Fruit fly (Drosophila melanogaster) whole organism, embryonic: ENCODE results near the gene ry.

ENCODE experiments used
- CG10267 ChIP-seq: fragments of 200-800 bp; sonication (Bioruptor generic); optimal IDR thresholded peaks from 2 replicates; lab custom pipeline; 2018; ENCODE audit warnings: missing biosample characterization, mild to moderate bottlenecking, missing genetic modification characterization, moderate library complexity
- CG11398 ChIP-seq: fragments of 200-800 bp; sonication (Bioruptor generic); optimal IDR thresholded peaks from 2 replicates; lab custom pipeline; 2016; ENCODE audit warnings: missing biosample characterization, missing genetic modification characterization
- CG12104 ChIP-seq: fragments of 200-800 bp; sonication (Bioruptor generic); optimal IDR thresholded peaks from 3 replicates; lab custom pipeline; 2016; ENCODE audit warnings: missing biosample characterization, missing genetic modification characterization
- CG14014 ChIP-seq: fragments of 200-800 bp; sonication (Bioruptor generic); IDR thresholded peaks from 2 replicates; pipeline ENCODE4 v1.3.6; 2022; ENCODE audit warnings: missing biosample characterization, missing genetic modification characterization
- CG14667 ChIP-seq: fragments of 200-800 bp; sonication (Bioruptor generic); IDR thresholded peaks from 2 replicates; pipeline ENCODE4 v1.3.6; 2022; ENCODE audit warnings: missing biosample characterization, missing genetic modification characterization
- CG15073 ChIP-seq: fragments of 200-800 bp; sonication (Bioruptor generic); optimal IDR thresholded peaks from 2 replicates; lab custom pipeline; 2016; ENCODE audit warnings: missing biosample characterization, missing genetic modification characterization
- CG1603 ChIP-seq: fragments of 200-800 bp; sonication (Bioruptor generic); optimal IDR thresholded peaks from 2 replicates; lab custom pipeline; 2019; ENCODE audit warnings: missing biosample characterization, mild to moderate bottlenecking, missing genetic modification characterization, moderate library complexity
- CG1647 ChIP-seq: fragments of 200-800 bp; sonication (Bioruptor generic); optimal IDR thresholded peaks from 3 replicates; lab custom pipeline; 2016; ENCODE audit warnings: missing biosample characterization, missing genetic modification characterization
- CG1832 ChIP-seq: fragments of 200-800 bp; sonication (Bioruptor generic); optimal IDR thresholded peaks from 2 replicates; lab custom pipeline; 2017; ENCODE audit warnings: missing biosample characterization, mild to moderate bottlenecking, missing genetic modification characterization, inconsistent platforms
- CG3281 ChIP-seq: fragments of 200-800 bp; sonication (Bioruptor generic); optimal IDR thresholded peaks from 3 replicates; lab custom pipeline; 2017; ENCODE audit warnings: missing biosample characterization, mild to moderate bottlenecking, missing genetic modification characterization
- CG3726 ChIP-seq: fragments of 200-800 bp; sonication (Bioruptor generic); IDR thresholded peaks from 3 replicates; pipeline ENCODE4, ENCODE4 v1.3.6; 2022; ENCODE audit warnings: missing biosample characterization, missing genetic modification characterization
- CG42726 ChIP-seq: fragments of 200-800 bp; sonication (Bioruptor generic); IDR thresholded peaks from 2 replicates; pipeline ENCODE4 v1.3.6; 2022; ENCODE audit warnings: missing biosample characterization, missing genetic modification characterization; ENCODE audit not compliant: partially characterized antibody
- CG4404 ChIP-seq: fragments of 200-800 bp; sonication (Bioruptor generic); IDR thresholded peaks from 2 replicates; pipeline ENCODE4 v1.3.6; 2022; ENCODE audit warnings: missing biosample characterization, missing genetic modification characterization
- CG4424 ChIP-seq: fragments of 200-800 bp; sonication (Bioruptor generic); optimal IDR thresholded peaks from 3 replicates; lab custom pipeline; 2016; ENCODE audit warnings: missing biosample characterization, missing genetic modification characterization
- CG4707 ChIP-seq: fragments of 200-800 bp; sonication (Bioruptor generic); optimal IDR thresholded peaks from 2 replicates; lab custom pipeline; 2018; ENCODE audit warnings: missing biosample characterization, mild to moderate bottlenecking, missing genetic modification characterization, moderate library complexity
- D19B ChIP-seq: fragments of 200-800 bp; sonication (Bioruptor generic); optimal IDR thresholded peaks from 2 replicates; lab custom pipeline; 2017; ENCODE audit warnings: missing biosample characterization, mild to moderate bottlenecking, missing genetic modification characterization
- Dll ChIP-seq: fragments of 200-800 bp; sonication (Bioruptor generic); IDR thresholded peaks from 4 replicates; pipeline ENCODE4 v1.3.6; 2022; ENCODE audit warnings: missing biosample characterization, missing genetic modification characterization; ENCODE audit not compliant: partially characterized antibody
- E2f2 ChIP-seq: fragments of 200-800 bp; sonication (Bioruptor generic); IDR thresholded peaks from 2 replicates; pipeline ENCODE4 v1.3.6; 2022; ENCODE audit warnings: missing biosample characterization, missing genetic modification characterization
- Hr51 ChIP-seq, 2 experiments: fragments of 200-800 bp; sonication (Bioruptor generic); optimal IDR thresholded peaks; 2 replicates in 1 of 2; 3 replicates in 1 of 2; lab custom pipeline; 2016 to 2018; ENCODE audit warnings: missing biosample characterization in 2 of 2, missing genetic modification characterization in 2 of 2, mild to moderate bottlenecking in 1 of 2, moderate library complexity in 1 of 2
- Lim3 ChIP-seq: fragments of 200-800 bp; sonication (Bioruptor generic); IDR thresholded peaks from 2 replicates; pipeline ENCODE4 v1.3.6; 2022; ENCODE audit warnings: missing biosample characterization, missing genetic modification characterization
- Mad ChIP-seq: fragments of 200-800 bp; sonication (Bioruptor generic); optimal IDR thresholded peaks from 2 replicates; lab custom pipeline; 2016; ENCODE audit warnings: missing biosample characterization, missing genetic modification characterization
- Meics ChIP-seq: fragments of 200-800 bp; sonication (Bioruptor generic); optimal IDR thresholded peaks from 2 replicates; lab custom pipeline; 2017; ENCODE audit warnings: missing biosample characterization, mild to moderate bottlenecking, missing genetic modification characterization
- Nf-YC ChIP-seq: fragments of 200-800 bp; optimal IDR thresholded peaks from 3 replicates; lab custom pipeline; 2019; ENCODE audit warnings: missing biosample characterization, mild to moderate bottlenecking, missing genetic modification characterization, moderate library complexity
- Rx ChIP-seq: fragments of 200-800 bp; sonication (Bioruptor generic); IDR thresholded peaks from 2 replicates; pipeline ENCODE4 v1.3.6; 2022; ENCODE audit warnings: missing biosample characterization, missing genetic modification characterization
- Trl ChIP-seq, 3 experiments: fragments of >200 bp in 2 of 3; fragments of 200-800 bp in 1 of 3; sonication (Bioruptor generic) in 1 of 3; optimal IDR thresholded peaks; 2 replicates in 1 of 3; 3 replicates in 2 of 3; lab custom pipeline; 2016 to 2017; ENCODE audit warnings: missing biosample characterization in 1 of 3, missing genetic modification characterization in 1 of 3
- Xbp1 ChIP-seq: fragments of 200-800 bp; sonication (Bioruptor generic); optimal IDR thresholded peaks from 3 replicates; lab custom pipeline; 2016; ENCODE audit warnings: missing biosample characterization, mild to moderate bottlenecking, missing genetic modification characterization
- YL-1 ChIP-seq: fragments of 200-800 bp; sonication (Bioruptor generic); optimal IDR thresholded peaks from 3 replicates; lab custom pipeline; 2017; ENCODE audit warnings: missing biosample characterization, mild to moderate bottlenecking, missing genetic modification characterization
- amos ChIP-seq: fragments of 200-800 bp; sonication (Bioruptor generic); IDR thresholded peaks from 2 replicates; pipeline ENCODE4 v1.3.6; 2022; ENCODE audit warnings: missing biosample characterization, missing genetic modification characterization; ENCODE audit not compliant: partially characterized antibody
- bowl ChIP-seq: fragments of 200-800 bp; sonication (Bioruptor generic); IDR thresholded peaks from 2 replicates; pipeline ENCODE4 v1.3.6; 2022; ENCODE audit warnings: missing biosample characterization, missing genetic modification characterization
- cg ChIP-seq: fragments of 200-800 bp; sonication (Bioruptor generic); optimal IDR thresholded peaks from 3 replicates; lab custom pipeline; 2019; ENCODE audit warnings: missing biosample characterization, mild to moderate bottlenecking, missing genetic modification characterization, moderate library complexity
- crol ChIP-seq: fragments of 200-800 bp; sonication (Bioruptor generic); IDR thresholded peaks from 2 replicates; pipeline ENCODE4 v1.3.6; 2022; ENCODE audit warnings: missing biosample characterization, missing genetic modification characterization
- esg ChIP-seq: fragments of 200-800 bp; sonication (Bioruptor generic); conservative IDR thresholded peaks from 2 replicates; pipeline ENCODE4 v1.3.6; 2022; ENCODE audit warnings: missing biosample characterization, missing genetic modification characterization
- ewg ChIP-seq: fragments of 200-800 bp; sonication (Bioruptor generic); optimal IDR thresholded peaks from 3 replicates; lab custom pipeline; 2017; ENCODE audit warnings: mild to moderate bottlenecking, missing biosample characterization, missing genetic modification reagents, missing genetic modification characterization
- klu ChIP-seq: fragments of 200-800 bp; sonication (Bioruptor generic); IDR thresholded peaks from 2 replicates; pipeline ENCODE4 v1.3.6; 2022; ENCODE audit warnings: missing biosample characterization, missing genetic modification characterization
- luna ChIP-seq: fragments of 200-800 bp; sonication (Bioruptor generic); optimal IDR thresholded peaks from 2 replicates; lab custom pipeline; 2016; ENCODE audit warnings: missing biosample characterization, missing genetic modification characterization
- nau ChIP-seq: fragments of 200-800 bp; sonication (Bioruptor generic); optimal IDR thresholded peaks from 3 replicates; lab custom pipeline; 2017; ENCODE audit warnings: missing biosample characterization, mild to moderate bottlenecking, missing genetic modification characterization, missing genetic modification reagents
- pfk ChIP-seq: fragments of 200-800 bp; sonication (Bioruptor generic); optimal IDR thresholded peaks from 2 replicates; lab custom pipeline; 2018; ENCODE audit warnings: missing biosample characterization, mild to moderate bottlenecking, missing genetic modification characterization, moderate library complexity
- rib ChIP-seq: fragments of 200-800 bp; sonication (Bioruptor generic); IDR thresholded peaks from 2 replicates; pipeline ENCODE4 v1.3.6; 2022; ENCODE audit warnings: missing biosample characterization, missing genetic modification characterization
- ro ChIP-seq: fragments of 200-800 bp; sonication (Bioruptor generic); IDR thresholded peaks from 2 replicates; pipeline ENCODE4 v1.3.6; 2022; ENCODE audit warnings: missing biosample characterization, missing genetic modification characterization
- sc ChIP-seq, 3 experiments: fragments of >200 bp in 2 of 3; fragments of 200-800 bp in 1 of 3; sonication (Bioruptor generic) in 1 of 3; optimal IDR thresholded peaks; 2 replicates in 2 of 3; 3 replicates in 1 of 3; lab custom pipeline; 2017; ENCODE audit warnings: mild to moderate bottlenecking in 1 of 3, missing biosample characterization in 1 of 3, missing genetic modification characterization in 1 of 3, missing genetic modification reagents in 1 of 3
- slbo ChIP-seq: fragments of 200-800 bp; sonication (Bioruptor generic); IDR thresholded peaks from 2 replicates; pipeline ENCODE4 v1.3.6; 2022; ENCODE audit warnings: missing biosample characterization, missing genetic modification characterization
- stc ChIP-seq: fragments of 200-800 bp; sonication (Bioruptor generic); IDR thresholded peaks from 2 replicates; pipeline ENCODE4 v1.3.6; 2022; ENCODE audit warnings: missing biosample characterization, missing genetic modification characterization
- tap ChIP-seq: fragments of 200-800 bp; optimal IDR thresholded peaks from 3 replicates; lab custom pipeline; 2019; ENCODE audit warnings: missing biosample characterization, mild to moderate bottlenecking, missing genetic modification characterization, moderate library complexity
- tin ChIP-seq: fragments of 200-800 bp; sonication (Bioruptor generic); optimal IDR thresholded peaks from 3 replicates; lab custom pipeline; 2016; ENCODE audit warnings: missing biosample characterization, missing genetic modification characterization
- toy ChIP-seq: fragments of 200-800 bp; sonication (Bioruptor generic); IDR thresholded peaks from 2 replicates; pipeline ENCODE4 v1.3.6; 2022; ENCODE audit warnings: missing biosample characterization, missing genetic modification characterization
- trh ChIP-seq: fragments of 200-800 bp; sonication (Bioruptor generic); optimal IDR thresholded peaks from 2 replicates; lab custom pipeline; 2016; ENCODE audit warnings: missing biosample characterization, missing genetic modification characterization
- usp ChIP-seq: fragments of >200 bp; optimal IDR thresholded peaks from 2 replicates; lab custom pipeline; 2017; ENCODE audit warnings: missing biosample characterization, missing genetic modification characterization
- vfl ChIP-seq: fragments of 200-800 bp; sonication (Bioruptor generic); optimal IDR thresholded peaks from 2 replicates; lab custom pipeline; 2016; ENCODE audit warnings: missing biosample characterization, missing genetic modification characterization
- wek ChIP-seq: fragments of 200-800 bp; sonication (Bioruptor generic); optimal IDR thresholded peaks from 3 replicates; lab custom pipeline; 2018; ENCODE audit warnings: missing biosample characterization, mild to moderate bottlenecking, missing genetic modification characterization, moderate library complexity
- zen2 ChIP-seq: fragments of 200-800 bp; sonication (Bioruptor generic); IDR thresholded peaks from 3 replicates; pipeline ENCODE4 v1.3.6; 2022; ENCODE audit warnings: missing biosample characterization, missing genetic modification characterization; ENCODE audit not compliant: partially characterized antibody

Gene ry

dm6 chr3R:13057121-13057805 lies 24.9 kb downstream of the ry start, which contains the start of gene sim (continued):
- TF ChIP-seq tin (GFP tag; lab: Kevin White, UChicago) (no peak), CG12104 (GFP tag; lab: Kevin White, UChicago) (no peak), CG11398 (no peak), nau (GFP tag; lab: Kevin White, UChicago) (no peak), Lim3 (no peak), cg (GFP tag; lab: Kevin White, UChicago) (peak; percentile 91), stc (GFP tag; lab: Robert Waterston, UW) (no peak), YL-1 (GFP tag; lab: Kevin White, UChicago) (no peak), pfk (GFP tag; lab: Kevin White, UChicago) (no peak), luna (GFP tag; lab: Kevin White, UChicago) (no peak), ro (GFP tag; lab: Robert Waterston, UW) (no peak), CG4404 (GFP tag; lab: Robert Waterston, UW) (no peak), Xbp1 (no peak), tap (no peak), bowl (GFP tag; lab: Robert Waterston, UW) (no peak), crol (GFP tag; lab: Robert Waterston, UW) (peak; percentile 73), CG1832 (GFP tag; lab: Kevin White, UChicago) (no peak), vfl (no peak), trh (GFP tag; lab: Kevin White, UChicago) (no peak), CG4424 (GFP tag; lab: Kevin White, UChicago) (no peak), rib (GFP tag; lab: Robert Waterston, UW) (0 out of 2 replicates have a peak, but pooled peaks have one; percentile 29), usp (GFP tag; lab: Kevin White, UChicago) (no peak), zen2 (no peak), toy (no peak), Hr51 (GFP tag; optimal IDR thresholded peaks at IDR 0.05; lab: Kevin White, UChicago) (no peak), CG10267 (tag; lab: Kevin White, UChicago) (no peak), slbo (GFP tag; lab: Robert Waterston, UW) (no peak), CG4707 (no peak), Mad (GFP tag; lab: Kevin White, UChicago) (no peak), CG15073 (GFP tag; lab: Kevin White, UChicago) (no peak), Meics (GFP tag; lab: Kevin White, UChicago) (no peak), CG14667 (no peak), CG14014 (no peak), Dll (GFP tag; lab: Robert Waterston, UW) (0 out of 4 replicates have a peak, but pooled peaks have one; percentile 21), ewg (GFP tag; lab: Kevin White, UChicago) (peak; percentile 83), sc (optimal IDR thresholded peaks at IDR 0.05; lab: Kevin White, UChicago) (no peak), sc (GFP tag; optimal IDR thresholded peaks at IDR 0.05; lab: Kevin White, UChicago) (no peak), D19B (GFP tag; lab: Kevin White, UChicago) (no peak), Nf-YC (tag; lab: Kevin White, UChicago) (peak; percentile 95), wek (GFP tag; lab: Kevin White, UChicago) (no peak), CG3281 (GFP tag; lab: Kevin White, UChicago) (no peak), amos (GFP tag; lab: Robert Waterston, UW) (no peak), klu (GFP tag; lab: Robert Waterston, UW) (no peak), E2f2 (GFP tag; lab: Robert Waterston, UW) (no peak), CG42726 (GFP tag; lab: Robert Waterston, UW) (no peak), CG1647 (GFP tag; lab: Kevin White, UChicago) (no peak), CG1603 (no peak), Trl (optimal IDR thresholded peaks at IDR 0.05; lab: Kevin White, UChicago) (no peak), Trl (GFP tag; optimal IDR thresholded peaks at IDR 0.05; lab: Kevin White, UChicago) (no peak), CG3726 (no peak), esg (GFP tag; lab: Robert Waterston, UW) (no peak), Rx (GFP tag; lab: Robert Waterston, UW) (no peak)
